Worm (Caenorhabditis elegans): ENCODE results near the gene nhr-99.

ce11 chrV:467507-467906 is 7.1 kb upstream of the nhr-99 start:
- TF ChIP-seq dao-5 (tag; optimal IDR thresholded peaks at IDR 0.05) (no peak), him-1 (tag; optimal IDR thresholded peaks at IDR 0.05) (no peak)
